Worm (Caenorhabditis elegans): ENCODE measurements around the gene cup-14.
"Not testable (repeated sequence)": the region's sequence is repeated elsewhere in the genome, so short reads cannot be mapped to it uniquely, and the experiment has no call there.

ce11 chrII:13835724-13836307, 36.2 kb downstream of the cup-14 start, which contains the start of gene ins-37:
- not testable (repeated sequence) for TF ChIP-seq zag-1, ztf-4 (tag; optimal IDR thresholded peaks at IDR 0.05)
